Worm (Caenorhabditis elegans) whole organism, late embryonic: ENCODE results near the gene btb-4.

Source experiments
- ceh-48 ChIP-seq: sonication (generic microtip); optimal IDR thresholded peaks from 2 replicates; lab custom pipeline; 2016; ENCODE audit warnings: missing genetic modification characterization, inconsistent platforms, missing compliant biosample characterization
- npax-4 ChIP-seq: sonication (generic microtip); optimal IDR thresholded peaks from 2 replicates; lab custom pipeline; 2016; ENCODE audit warnings: missing genetic modification characterization, missing compliant biosample characterization

ce11 chrII:2033286-2033685, 1.2 kb downstream of the btb-4 start, which contains the start of gene F59H6.14:
- TF ChIP-seq ceh-48 (tag; lab: Kevin White, UChicago), result no peak
- TF ChIP-seq npax-4 (tag; lab: Kevin White, UChicago), result no peak
